Worm (Caenorhabditis elegans) whole organism, early embryonic: Measurements from ENCODE around the gene thoc-1.

Experiments
- B0310.2 ChIP-seq: sonication (generic microtip); optimal IDR thresholded peaks from 2 replicates; lab custom pipeline; 2016; ENCODE audit warnings: mild to moderate bottlenecking, missing genetic modification characterization, missing compliant biosample characterization
- ama-1 ChIP-seq: fragments of 150-350 bp; optimal IDR thresholded peaks from 2 replicates; lab custom pipeline; 2014
- ceh-13 ChIP-seq: fragments of 200-800 bp; sonication (Bioruptor generic); optimal IDR thresholded peaks from 2 replicates; lab custom pipeline; 2018; ENCODE audit warnings: mild to moderate bottlenecking, missing genetic modification characterization, missing compliant biosample characterization
- ceh-36 ChIP-seq: sonication (generic microtip); optimal IDR thresholded peaks from 2 replicates; lab custom pipeline; 2016; ENCODE audit warnings: missing genetic modification characterization, inconsistent platforms, missing compliant biosample characterization
- flt-1 ChIP-seq: fragments of 200-800 bp; sonication (Bioruptor generic); IDR thresholded peaks from 2 replicates; pipeline ENCODE4 v1.3.6; 2022; ENCODE audit warnings: missing genetic modification characterization, missing compliant biosample characterization
- sea-1 ChIP-seq: fragments of 200-800 bp; sonication (Bioruptor generic); conservative IDR thresholded peaks from 2 replicates; pipeline ENCODE4 v1.3.6; 2022; ENCODE audit warnings: missing genetic modification characterization, missing compliant biosample characterization
- tbx-11 ChIP-seq: fragments of 200-800 bp; sonication (Bioruptor generic); IDR thresholded peaks from 2 replicates; pipeline ENCODE4 v1.3.6; 2022; ENCODE audit warnings: missing genetic modification characterization, missing compliant biosample characterization

DNA sequence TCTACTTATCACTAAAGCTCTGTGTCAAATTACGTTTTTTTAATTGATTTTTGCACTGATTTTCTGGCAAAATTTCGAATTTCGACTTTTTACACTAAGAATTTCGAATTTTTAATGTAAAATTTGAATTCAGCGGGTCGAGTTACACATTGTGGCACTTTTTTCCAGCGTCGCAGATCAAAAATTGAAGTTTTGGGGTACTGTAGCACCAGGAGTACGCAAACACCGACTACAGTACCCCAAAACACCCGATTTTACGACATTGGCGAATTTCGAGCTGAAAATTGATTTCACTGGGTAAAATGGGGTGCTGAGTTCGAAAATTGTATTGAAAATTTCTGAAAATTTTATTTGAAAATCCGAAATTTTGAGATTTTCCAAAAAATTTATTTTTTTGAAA is 30.5 kb downstream of the thoc-1 start:
- TF ChIP-seq ceh-13 (GFP tag; lab: Kevin White, UChicago) (no peak), flt-1 (no peak), ceh-36 (tag; lab: Kevin White, UChicago) (no peak), ama-1 (lab: Kevin White, UChicago) (no peak), tbx-11 (GFP tag; lab: Robert Waterston, UW) (no peak), sea-1 (GFP tag; lab: Robert Waterston, UW) (no peak), B0310.2 (tag; lab: Kevin White, UChicago) (no peak)
